Worm (Caenorhabditis elegans) whole organism, L4 larva: Measurements from ENCODE around the gene C02B8.3.
A peak's percentile ranks its signal among the peaks of the same experiment; 100 is the strongest.
"Not testable (repeated sequence)": the region's sequence is repeated elsewhere in the genome, so short reads cannot be mapped to it uniquely, and the experiment has no call there.

Source experiments
- D1046.2 ChIP-seq: fragments of 200-800 bp; sonication (Bioruptor generic); IDR thresholded peaks from 2 replicates; pipeline ENCODE4 v1.3.6; 2022; ENCODE audit warnings: missing genetic modification characterization, missing compliant biosample characterization
- F26F4.8 ChIP-seq: fragments of 200-800 bp; sonication (Bioruptor generic); conservative IDR thresholded peaks from 2 replicates; pipeline ENCODE4 v1.3.6; 2022; ENCODE audit warnings: missing genetic modification characterization, missing compliant biosample characterization
- R02D3.7 ChIP-seq: fragments of 150-350 bp; sonication (generic microtip); optimal IDR thresholded peaks from 3 replicates; lab custom pipeline; 2014; ENCODE audit warnings: missing biosample characterization, missing genetic modification characterization
- T20F7.1 ChIP-seq: fragments of 200-800 bp; sonication (Bioruptor generic); optimal IDR thresholded peaks from 2 replicates; lab custom pipeline; 2018; ENCODE audit warnings: mild to moderate bottlenecking, missing genetic modification characterization, missing compliant biosample characterization
- T26A8.4 ChIP-seq: fragments of 200-800 bp; sonication (Bioruptor generic); IDR thresholded peaks from 2 replicates; pipeline ENCODE4 v1.3.6; 2022; ENCODE audit warnings: missing genetic modification characterization, missing compliant biosample characterization
- Y48G9A.11 ChIP-seq: fragments of 200-800 bp; sonication (Bioruptor generic); IDR thresholded peaks from 2 replicates; pipeline ENCODE4 v1.3.6; 2022; ENCODE audit warnings: missing genetic modification reagents, missing genetic modification characterization, missing compliant biosample characterization
- Y5F2A.4 ChIP-seq: fragments of 200-800 bp; sonication (Bioruptor generic); optimal IDR thresholded peaks from 2 replicates; lab custom pipeline; 2018; ENCODE audit warnings: mild to moderate bottlenecking, missing genetic modification characterization, missing compliant biosample characterization
- arid-1 ChIP-seq: fragments of 200-800 bp; sonication (Bioruptor generic); conservative IDR thresholded peaks from 2 replicates; pipeline ENCODE4 v1.3.6; 2022; ENCODE audit warnings: missing genetic modification reagents, missing genetic modification characterization, missing compliant biosample characterization
- ceh-28 ChIP-seq: fragments of 150-350 bp; optimal IDR thresholded peaks from 2 replicates; lab custom pipeline; 2014; ENCODE audit warnings: missing biosample characterization, missing genetic modification reagents, missing genetic modification characterization
- ctbp-1 ChIP-seq: fragments of 200-800 bp; sonication (Bioruptor generic); IDR thresholded peaks from 2 replicates; pipeline ENCODE4 v1.3.6; 2022; ENCODE audit warnings: missing genetic modification reagents, missing genetic modification characterization, missing compliant biosample characterization
- dmd-6 ChIP-seq: fragments of 200-800 bp; sonication (Bioruptor generic); IDR thresholded peaks from 2 replicates; pipeline ENCODE4 v1.3.6; 2022; ENCODE audit warnings: missing genetic modification reagents, missing genetic modification characterization, missing compliant biosample characterization
- dmd-8 ChIP-seq: fragments of 200-800 bp; sonication (Bioruptor generic); IDR thresholded peaks from 2 replicates; pipeline ENCODE4 v1.3.6; 2022; ENCODE audit warnings: missing genetic modification characterization, missing compliant biosample characterization
- dve-1 ChIP-seq: sonication (generic microtip); optimal IDR thresholded peaks from 2 replicates; lab custom pipeline; 2017; ENCODE audit warnings: antibody characterized with exemption, mild to moderate bottlenecking, missing genetic modification characterization, missing compliant biosample characterization; ENCODE audit not compliant: insufficient read depth
- egl-43 ChIP-seq: fragments of 200-800 bp; sonication (Bioruptor generic); IDR thresholded peaks from 2 replicates; pipeline ENCODE4 v1.3.6; 2022; ENCODE audit warnings: missing genetic modification reagents, missing genetic modification characterization, missing compliant biosample characterization
- hif-1 ChIP-seq, 2 experiments: sonication (generic microtip); optimal IDR thresholded peaks; 2 replicates each; lab custom pipeline; 2016 to 2017; ENCODE audit warnings: missing compliant biosample characterization in 2 of 2, missing genetic modification characterization in 2 of 2, missing genetic modification reagents in 2 of 2, missing genotype in 2 of 2, mild to moderate bottlenecking in 1 of 2
- hlh-11 ChIP-seq: fragments of 200-800 bp; sonication (Bioruptor generic); optimal IDR thresholded peaks from 2 replicates; lab custom pipeline; 2018; ENCODE audit warnings: mild to moderate bottlenecking, missing genetic modification characterization, missing compliant biosample characterization
- hlh-30 ChIP-seq: sonication (generic microtip); optimal IDR thresholded peaks from 2 replicates; lab custom pipeline; 2017; ENCODE audit warnings: antibody characterized with exemption, mild to moderate bottlenecking, missing genetic modification characterization, missing compliant biosample characterization; ENCODE audit not compliant: insufficient read depth
- hmg-1.1 ChIP-seq: fragments of 200-800 bp; sonication (Bioruptor generic); IDR thresholded peaks from 2 replicates; pipeline ENCODE4 v1.3.6; 2022; ENCODE audit warnings: missing genetic modification reagents, missing genetic modification characterization, missing compliant biosample characterization
- lim-7 ChIP-seq: fragments of 200-800 bp; sonication (Bioruptor generic); IDR thresholded peaks from 2 replicates; pipeline ENCODE4 v1.3.6; 2022; ENCODE audit warnings: missing genetic modification characterization, missing compliant biosample characterization
- lin-13 ChIP-seq: fragments of 150-350 bp; optimal IDR thresholded peaks from 2 replicates; lab custom pipeline; 2014; ENCODE audit warnings: missing biosample characterization, missing genetic modification reagents, missing genetic modification characterization
- lin-38 ChIP-seq: fragments of 200-800 bp; sonication (Bioruptor generic); IDR thresholded peaks from 2 replicates; pipeline ENCODE4 v1.3.6; 2022; ENCODE audit warnings: missing genetic modification reagents, missing genetic modification characterization, missing compliant biosample characterization
- lsy-2 ChIP-seq, 2 experiments: fragments of 150-350 bp in 1 of 2; sonication (generic microtip) in 1 of 2; optimal IDR thresholded peaks; 2 replicates each; lab custom pipeline; 2014 to 2017; ENCODE audit warnings: missing biosample characterization in 2 of 2, missing genetic modification characterization in 2 of 2
- madf-5 ChIP-seq, 2 experiments: fragments of 200-800 bp; sonication (Bioruptor generic); IDR thresholded peaks; 2 replicates each; pipeline ENCODE4 v1.3.6; 2022; ENCODE audit warnings: missing compliant biosample characterization in 2 of 2, missing genetic modification characterization in 2 of 2
- madf-9 ChIP-seq: fragments of 200-800 bp; sonication (Bioruptor generic); conservative IDR thresholded peaks from 2 replicates; pipeline ENCODE4 v1.3.6; 2022; ENCODE audit warnings: missing genetic modification reagents, missing genetic modification characterization, missing compliant biosample characterization
- mes-2 ChIP-seq: sonication (generic microtip); optimal IDR thresholded peaks from 2 replicates; lab custom pipeline; 2016; ENCODE audit warnings: missing genotype, mild to moderate bottlenecking, missing genetic modification characterization, missing compliant biosample characterization; ENCODE audit not compliant: poor library complexity, severe bottlenecking
- mxl-3 ChIP-seq: fragments of 200-800 bp; sonication (Bioruptor generic); optimal IDR thresholded peaks from 2 replicates; lab custom pipeline; 2018; ENCODE audit warnings: mild to moderate bottlenecking, missing genetic modification characterization, missing compliant biosample characterization
- nhr-102 ChIP-seq: sonication (generic microtip); optimal IDR thresholded peaks from 2 replicates; lab custom pipeline; 2016; ENCODE audit warnings: mild to moderate bottlenecking, missing genetic modification characterization, moderate library complexity, missing compliant biosample characterization
- nhr-41 ChIP-seq: fragments of 200-800 bp; sonication (Bioruptor generic); IDR thresholded peaks from 2 replicates; pipeline ENCODE4 v1.3.6; 2022; ENCODE audit warnings: missing genetic modification reagents, missing genetic modification characterization, missing compliant biosample characterization
- nhr-48 ChIP-seq: sonication (generic microtip); optimal IDR thresholded peaks from 2 replicates; lab custom pipeline; 2016; ENCODE audit warnings: mild to moderate bottlenecking, missing genetic modification characterization, missing compliant biosample characterization
- pha-4 ChIP-seq, 2 experiments: fragments of 150-350 bp in 1 of 2; fragments of 200-800 bp in 1 of 2; sonication (Bioruptor generic) in 1 of 2; IDR thresholded peaks in 1 of 2; optimal IDR thresholded peaks in 1 of 2; 2 replicates each; pipeline versions ENCODE4 v1.3.6 to Lab custom; 2014 to 2022; ENCODE audit warnings: missing genetic modification characterization in 2 of 2, missing genetic modification reagents in 2 of 2, missing biosample characterization in 1 of 2, missing compliant biosample characterization in 1 of 2
- php-3 ChIP-seq: fragments of 200-800 bp; sonication (Bioruptor generic); IDR thresholded peaks from 2 replicates; pipeline ENCODE4 v1.3.6; 2022; ENCODE audit warnings: missing genetic modification reagents, missing genetic modification characterization, missing compliant biosample characterization
- rbr-2 ChIP-seq: sonication (generic microtip); optimal IDR thresholded peaks from 2 replicates; lab custom pipeline; 2016; ENCODE audit warnings: missing genotype, missing genetic modification characterization, missing compliant biosample characterization
- saeg-2 ChIP-seq: fragments of 200-800 bp; sonication (Bioruptor generic); IDR thresholded peaks from 2 replicates; pipeline ENCODE4 v1.3.6; 2022; ENCODE audit warnings: missing genetic modification reagents, missing genetic modification characterization, missing compliant biosample characterization
- snpc-1.2 ChIP-seq: fragments of 200-800 bp; sonication (Bioruptor generic); IDR thresholded peaks from 2 replicates; pipeline ENCODE4 v1.3.6; 2022; ENCODE audit warnings: missing genetic modification reagents, missing genetic modification characterization, missing compliant biosample characterization
- spr-1 ChIP-seq: sonication (generic microtip); optimal IDR thresholded peaks from 2 replicates; lab custom pipeline; 2016; ENCODE audit warnings: mild to moderate bottlenecking, missing genetic modification characterization, missing compliant biosample characterization
- spr-3 ChIP-seq: fragments of 200-800 bp; sonication (Bioruptor generic); optimal IDR thresholded peaks from 2 replicates; lab custom pipeline; 2018; ENCODE audit warnings: mild to moderate bottlenecking, missing genetic modification characterization, missing compliant biosample characterization
- vab-7 ChIP-seq: fragments of 200-800 bp; sonication (Bioruptor generic); IDR thresholded peaks from 2 replicates; pipeline ENCODE4 v1.3.6; 2022; ENCODE audit warnings: missing genetic modification reagents, missing genetic modification characterization, missing compliant biosample characterization
- zfp-3 ChIP-seq: fragments of 200-800 bp; sonication (Bioruptor generic); conservative IDR thresholded peaks from 2 replicates; pipeline ENCODE4 v1.3.6; 2022; ENCODE audit warnings: missing genetic modification reagents, missing genetic modification characterization, missing compliant biosample characterization
- zip-11 ChIP-seq: fragments of 200-800 bp; sonication (Bioruptor generic); IDR thresholded peaks from 2 replicates; pipeline ENCODE4 v1.3.6; 2022; ENCODE audit warnings: missing genetic modification characterization, missing compliant biosample characterization

Gene C02B8.3

DNA sequence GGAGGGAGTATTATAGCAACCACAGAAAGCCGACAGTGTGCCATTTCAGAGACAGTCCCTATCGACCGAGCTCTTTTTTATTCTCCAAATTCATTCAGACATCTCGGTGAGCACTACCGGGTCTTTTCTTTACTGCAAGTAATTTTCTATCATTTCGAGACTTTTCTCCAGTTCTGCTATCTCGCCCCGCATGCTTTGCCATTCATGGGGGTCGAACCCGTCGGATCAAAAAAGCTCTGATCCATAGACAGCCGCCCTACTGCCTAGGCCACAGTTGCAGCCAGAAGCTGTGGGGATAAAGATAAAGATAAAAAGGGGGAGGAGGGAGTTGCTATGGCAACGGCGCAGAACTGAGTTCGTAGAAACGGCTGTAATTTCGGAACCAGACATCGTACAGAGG, 12.2 kb downstream of the C02B8.3 start (continued):
- TF ChIP-seq mxl-3 = no peak
- no peak for TF ChIP-seq R02D3.7
- TF ChIP-seq ceh-28 (tag; lab: Kevin White, UChicago) = no peak
- peak; percentile 43; the same call in 1 of the 2 replicates for TF ChIP-seq pha-4 (GFP tag; IDR thresholded peaks at IDR 0.05; lab: Robert Waterston, UW)
- TF ChIP-seq pha-4 (tag; optimal IDR thresholded peaks at IDR 0.05; lab: Kevin White, UChicago) = no peak
- no peak for TF ChIP-seq spr-1
- TF ChIP-seq saeg-2 = no peak
- no peak for TF ChIP-seq hif-1 (tag; optimal IDR thresholded peaks at IDR 0.05; lab: Kevin White, UChicago)
- TF ChIP-seq nhr-41 (GFP tag; lab: Robert Waterston, UW) = no peak
- TF ChIP-seq hlh-30 (tag; lab: Kevin White, UChicago) = no peak
- TF ChIP-seq D1046.2 = no peak
- no peak for TF ChIP-seq hlh-11 (tag; lab: Kevin White, UChicago)

DNA sequence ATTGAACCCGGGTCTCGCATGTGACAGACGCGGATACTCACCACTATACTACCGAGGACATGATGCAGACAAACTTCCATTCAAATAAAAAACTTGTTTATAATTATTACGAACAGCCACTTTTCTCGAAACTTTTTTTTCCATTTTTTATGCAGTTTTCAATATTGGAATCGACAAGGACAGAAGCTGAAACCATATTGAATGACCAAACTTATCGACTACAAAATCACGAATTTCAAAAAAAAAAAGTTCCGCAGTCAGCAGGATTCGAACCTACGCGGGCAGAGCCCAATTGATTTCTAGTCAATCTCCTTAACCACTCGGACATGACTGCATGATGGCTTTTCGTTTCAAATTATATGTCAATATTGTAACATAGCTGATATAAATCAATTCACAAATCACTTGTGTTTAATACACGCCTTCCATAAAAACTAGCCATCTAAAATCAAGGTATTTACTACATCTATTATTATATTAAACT, 13.4 kb downstream of the C02B8.3 start:
- TF ChIP-seq vab-7 (GFP tag; lab: Robert Waterston, UW) (0 out of 2 replicates have a peak, but pooled peaks have one; percentile 45), dmd-6 (GFP tag; lab: Robert Waterston, UW) (peak; percentile 32; the same call in 1 of the 2 replicates), hlh-30 (tag; lab: Kevin White, UChicago) (peak; percentile 52), lim-7 (peak; percentile 63), T26A8.4 (GFP tag; lab: Robert Waterston, UW) (peak; percentile 46; the same call in 1 of the 2 replicates), snpc-1.2 (GFP tag; lab: Robert Waterston, UW) (peak; percentile 78; the same call in 1 of the 2 replicates), zip-11 (0 out of 2 replicates have a peak, but pooled peaks have one; percentile 18), zfp-3 (GFP tag; lab: Robert Waterston, UW) (0 out of 2 replicates have a peak, but pooled peaks have one; percentile 42), dmd-8 (GFP tag; lab: Robert Waterston, UW) (peak; percentile 85), D1046.2 (0 out of 2 replicates have a peak, but pooled peaks have one; percentile 23), arid-1 (GFP tag; lab: Robert Waterston, UW) (peak; percentile 58; the same call in 1 of the 2 replicates), madf-5 (GFP tag; IDR thresholded peaks at IDR 0.05; lab: Robert Waterston, UW) (0 out of 4 replicates have a peak, but pooled peaks of 1 of the 2 experiments have one; percentile 47), nhr-102 (tag; lab: Kevin White, UChicago) (peak; percentile 32), F26F4.8 (GFP tag; lab: Robert Waterston, UW) (peak; percentile 58; the same call in 1 of the 2 replicates), T20F7.1 (GFP tag; lab: Kevin White, UChicago) (peak; percentile 34), ctbp-1 (GFP tag; lab: Robert Waterston, UW) (0 out of 2 replicates have a peak, but pooled peaks have one; percentile 51), php-3 (peak; percentile 45; the same call in 1 of the 2 replicates), pha-4 (GFP tag; IDR thresholded peaks at IDR 0.05; lab: Robert Waterston, UW) (peak; percentile 71; the same call in 1 of the 2 replicates), Y48G9A.11 (GFP tag; lab: Robert Waterston, UW) (peak; percentile 72; the same call in 1 of the 2 replicates), egl-43 (GFP tag; lab: Robert Waterston, UW) (peak; percentile 80; the same call in 1 of the 2 replicates), lin-38 (GFP tag; lab: Robert Waterston, UW) (peak; percentile 63), nhr-48 (tag; lab: Kevin White, UChicago) (peak; percentile 32)
- TF ChIP-seq pha-4 (tag; optimal IDR thresholded peaks at IDR 0.05; lab: Kevin White, UChicago) = not testable (repeated sequence)

DNA sequence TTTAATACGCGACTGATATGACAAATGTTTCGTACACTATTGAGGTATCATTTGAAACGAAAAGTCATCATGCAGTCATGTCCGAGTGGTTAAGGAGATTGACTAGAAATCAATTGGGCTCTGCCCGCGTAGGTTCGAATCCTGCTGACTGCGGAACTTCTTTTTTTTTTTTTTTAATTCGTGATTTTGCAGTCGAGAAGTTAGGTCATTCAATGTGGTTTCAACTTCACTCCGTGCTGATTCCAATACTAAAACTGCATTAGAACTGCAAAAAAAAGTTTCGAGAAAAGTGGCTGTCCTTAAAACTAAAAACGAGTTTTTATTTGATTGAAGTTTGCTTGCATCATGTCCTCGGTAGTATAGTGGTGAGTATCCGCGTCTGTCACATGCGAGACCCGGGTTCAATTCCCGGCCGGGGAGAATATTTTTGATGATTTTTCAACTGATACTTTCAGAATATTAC, 15.2 kb downstream of the C02B8.3 start:
- TF ChIP-seq rbr-2 (tag; lab: Kevin White, UChicago) (peak; percentile 10), F26F4.8 (GFP tag; lab: Robert Waterston, UW) (0 out of 2 replicates have a peak, but pooled peaks have one; percentile 48), hlh-30 (tag; lab: Kevin White, UChicago) (peak; percentile 86), vab-7 (GFP tag; lab: Robert Waterston, UW) (peak; percentile 24; the same call in 1 of the 2 replicates), T20F7.1 (GFP tag; lab: Kevin White, UChicago) (peak; percentile 24), hmg-1.1 (GFP tag; lab: Robert Waterston, UW) (peak; percentile 44; the same call in 1 of the 2 replicates), mes-2 (tag; lab: Kevin White, UChicago) (peak; percentile 55), lin-38 (GFP tag; lab: Robert Waterston, UW) (peak; percentile 53), dve-1 (tag; lab: Kevin White, UChicago) (peak; percentile 39), madf-9 (peak; percentile 33; the same call in 1 of the 2 replicates), lim-7 (peak; percentile 56), Y5F2A.4 (peak; percentile 63), dmd-8 (GFP tag; lab: Robert Waterston, UW) (0 out of 2 replicates have a peak, but pooled peaks have one; percentile 18), nhr-102 (tag; lab: Kevin White, UChicago) (peak; percentile 8), dmd-6 (GFP tag; lab: Robert Waterston, UW) (peak; percentile 30), nhr-48 (tag; lab: Kevin White, UChicago) (peak; percentile 61), lsy-2 (tag; optimal IDR thresholded peaks at IDR 0.05; lab: Kevin White, UChicago) (peak in 1 of 2 experiments; percentile 11), Y48G9A.11 (GFP tag; lab: Robert Waterston, UW) (peak; percentile 62), egl-43 (GFP tag; lab: Robert Waterston, UW) (peak; percentile 82; the same call in 1 of the 2 replicates), lin-13 (peak; percentile 2), spr-3 (GFP tag; lab: Kevin White, UChicago) (peak; percentile 32), hlh-11 (tag; lab: Kevin White, UChicago) (peak; percentile 3)
